Worm (Caenorhabditis elegans): ENCODE data around the gene F46F2.3.

F46F2.3 gene

ce11 chrX:15222789-15223188, 37.3 kb downstream of the F46F2.3 start:
- TF ChIP-seq snpc-4 (GFP tag; optimal IDR thresholded peaks at IDR 0.05) (no peak), snpc-4 (tag; optimal IDR thresholded peaks at IDR 0.05) (peak in 3 of 4 experiments; percentile 54 to 83 (median 74)), zfh-2 (GFP tag; conservative IDR thresholded peaks at IDR 0.05) (peak; percentile 63), pbrm-1 (GFP tag; IDR thresholded peaks at IDR 0.05) (0 out of 2 replicates have a peak, but pooled peaks have one; percentile 37), nhr-27 (tag; optimal IDR thresholded peaks at IDR 0.05) (no peak)

ce11 chrX:15221865-15222551, 38.1 kb downstream of the F46F2.3 start:
- no peak for TF ChIP-seq somi-1 (GFP tag; optimal IDR thresholded peaks at IDR 0.05)
- no peak for TF ChIP-seq F33H1.4 (GFP tag; IDR thresholded peaks at IDR 0.05)
- TF ChIP-seq tbp1 (GFP tag; optimal IDR thresholded peaks at IDR 0.05) = peak; percentile 25
- no peak for TF ChIP-seq efl-1 (GFP tag; optimal IDR thresholded peaks at IDR 0.05)
- peak; percentile 77 for TF ChIP-seq nhr-80 (tag; optimal IDR thresholded peaks at IDR 0.05)
- TF ChIP-seq snpc-3.4 (tag; optimal IDR thresholded peaks at IDR 0.05) = no peak
- peak; percentile 54; the same call in 1 of the 2 replicates for TF ChIP-seq hmg-1.2 (GFP tag; IDR thresholded peaks at IDR 0.05)
- TF ChIP-seq ceh-27 (GFP tag; optimal IDR thresholded peaks at IDR 0.05) = peak; percentile 22
- TF ChIP-seq lin-40 (tag; optimal IDR thresholded peaks at IDR 0.05) = peak; percentile 12
- no peak for TF ChIP-seq B0336.3 (GFP tag; IDR thresholded peaks at IDR 0.05)
- TF ChIP-seq cebp-1 (GFP tag; IDR thresholded peaks at IDR 0.05) = no peak
- TF ChIP-seq cebp-1 (tag; optimal IDR thresholded peaks at IDR 0.05) = peak; percentile 26
- TF ChIP-seq dox-1 (GFP tag; IDR thresholded peaks at IDR 0.05) = 0 out of 2 replicates have a peak, but pooled peaks have one; percentile 35
- TF ChIP-seq zfh-2 (GFP tag; conservative IDR thresholded peaks at IDR 0.05) = peak; percentile 36; the same call in 1 of the 2 replicates
- peak in 1 of 2 experiments; percentile 6 for TF ChIP-seq let-607 (tag; optimal IDR thresholded peaks at IDR 0.05)

ce11 chrX:15221107-15221506, 39.0 kb downstream of the F46F2.3 start:
- TF ChIP-seq bed-1 (GFP tag; IDR thresholded peaks at IDR 0.05) (0 out of 2 replicates have a peak, but pooled peaks have one; percentile 45), snpc-4 (GFP tag; optimal IDR thresholded peaks at IDR 0.05) (no peak), snpc-4 (tag; optimal IDR thresholded peaks at IDR 0.05) (peak in 2 of 4 experiments; percentile 45 to 73), pha-4 (tag; optimal IDR thresholded peaks at IDR 0.05) (no peak)

- TF ChIP-seq F49E8.2 (tag; optimal IDR thresholded peaks at IDR 0.05; ENCODE audit: insufficient read depth) (no peak), mcd-1 (GFP tag; IDR thresholded peaks at IDR 0.05) (no peak), zim-3 (tag; optimal IDR thresholded peaks at IDR 0.05) (no peak), F39B2.1 (GFP tag; IDR thresholded peaks at IDR 0.05) (no peak), aptf-3 (GFP tag; IDR thresholded peaks at IDR 0.05) (no peak), efl-1 (GFP tag; optimal IDR thresholded peaks at IDR 0.05) (no peak), ztf-18 (tag; optimal IDR thresholded peaks at IDR 0.05) (no peak), nfyb-1 (GFP tag; IDR thresholded peaks at IDR 0.05) (no peak), attf-6 (GFP tag; IDR thresholded peaks at IDR 0.05) (no peak), F37B4.10 (GFP tag; IDR thresholded peaks at IDR 0.05) (no peak), nhr-120 (GFP tag; IDR thresholded peaks at IDR 0.05) (no peak), gei-17 (GFP tag; optimal IDR thresholded peaks at IDR 0.05) (no peak), madf-6 (GFP tag; IDR thresholded peaks at IDR 0.05) (no peak), K12H6.12 (tag; optimal IDR thresholded peaks at IDR 0.05) (no peak), nhr-80 (tag; optimal IDR thresholded peaks at IDR 0.05) (no peak), tbp1 (GFP tag; optimal IDR thresholded peaks at IDR 0.05) (no peak), lsl-1 (GFP tag; optimal IDR thresholded peaks at IDR 0.05) (no peak), die-1 (tag; optimal IDR thresholded peaks at IDR 0.05) (no peak), unc-62 (GFP tag; optimal IDR thresholded peaks at IDR 0.05) (no peak), rec-8 (tag; optimal IDR thresholded peaks at IDR 0.05) (no peak)
These were observed 44.8 kb downstream of the F46F2.3 start for ce11 chrX:15215272-15215671.
